Worm (Caenorhabditis elegans): ENCODE results near the gene dmsr-6.

dmsr-6 gene

DNA sequence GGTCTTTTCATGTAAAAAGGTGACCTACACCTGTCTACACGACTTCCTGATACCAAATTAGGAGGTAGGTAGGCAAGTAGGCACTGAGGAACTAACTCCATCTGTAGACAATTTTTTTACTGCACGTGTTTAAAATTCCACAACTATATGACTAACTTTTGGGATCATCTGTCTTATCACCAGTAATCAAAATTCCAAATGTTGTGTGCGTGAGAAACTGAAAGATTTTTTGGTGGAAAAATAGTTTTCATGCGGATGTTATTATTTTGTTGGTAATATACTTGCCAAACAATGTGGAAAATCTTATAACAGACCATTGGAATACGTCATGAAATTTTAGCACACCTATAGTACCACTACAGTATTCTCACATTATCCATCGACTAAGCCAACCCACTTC is 55.8 kb downstream of the dmsr-6 start, which contains the start of gene K10H10.13:
K10H10.13 (minus strand) TSS at position 101 of the 400 bp plus-strand sequence.
- TF ChIP-seq tbx-8 (GFP tag; optimal IDR thresholded peaks at IDR 0.05) (no peak), drap-1 (GFP tag; optimal IDR thresholded peaks at IDR 0.05) (no peak), zip-8 (tag; optimal IDR thresholded peaks at IDR 0.05) (no peak), ceh-43 (GFP tag; optimal IDR thresholded peaks at IDR 0.05) (no peak), unc-62 (GFP tag; optimal IDR thresholded peaks at IDR 0.05) (no peak), elt-3 (tag; optimal IDR thresholded peaks at IDR 0.05) (no peak), flh-1 (GFP tag; optimal IDR thresholded peaks at IDR 0.05) (no peak), nhr-2 (tag; optimal IDR thresholded peaks at IDR 0.05) (no peak), nhr-12 (tag; optimal IDR thresholded peaks at IDR 0.05) (no peak), unc-120 (tag; optimal IDR thresholded peaks at IDR 0.05; ENCODE audit: poor library complexity, severe bottlenecking) (no peak), unc-39 (tag; optimal IDR thresholded peaks at IDR 0.05) (no peak), blmp-1 (tag; optimal IDR thresholded peaks at IDR 0.05) (no peak), ham-2 (GFP tag; optimal IDR thresholded peaks at IDR 0.05) (no peak)
